Fruit fly (Drosophila melanogaster): ENCODE results near the gene Ziz.
A peak's percentile ranks its signal among the peaks of the same experiment; 100 is the strongest.

Ziz gene

dm6 chr2L:7433957-7434736 is 62.0 kb downstream of the Ziz start:
- peak; percentile 11 for TF ChIP-seq Eip75B (GFP tag; optimal IDR thresholded peaks at IDR 0.05)
- no peak for TF ChIP-seq CG1621 (tag; optimal IDR thresholded peaks at IDR 0.05)
- no peak for TF ChIP-seq fd59A (GFP tag; optimal IDR thresholded peaks at IDR 0.05)
- TF ChIP-seq Eip78C (GFP tag) = peak; percentile 60
- TF ChIP-seq vri (GFP tag; optimal IDR thresholded peaks at IDR 0.05) = peak; percentile 74
- TF ChIP-seq CG11762 (GFP tag; optimal IDR thresholded peaks at IDR 0.05; ENCODE audit: insufficient read depth) = no peak
- TF ChIP-seq CG10669 (GFP tag; optimal IDR thresholded peaks at IDR 0.05) = no peak
- TF ChIP-seq CG10631 (GFP tag; optimal IDR thresholded peaks at IDR 0.05) = peak; percentile 18
- peak; percentile 11 for TF ChIP-seq fkh (GFP tag; optimal IDR thresholded peaks at IDR 0.05)
- TF ChIP-seq CG16779 (tag; optimal IDR thresholded peaks at IDR 0.05) = no peak
- peak; percentile 23 for TF ChIP-seq OdsH (GFP tag; optimal IDR thresholded peaks at IDR 0.05)
- no peak for TF ChIP-seq topi (GFP tag; optimal IDR thresholded peaks at IDR 0.05)
- TF ChIP-seq net (GFP tag; optimal IDR thresholded peaks at IDR 0.05) = no peak
- no peak for TF ChIP-seq CG9139 (GFP tag; optimal IDR thresholded peaks at IDR 0.05)
- no peak for TF ChIP-seq CG31627 (GFP tag; optimal IDR thresholded peaks at IDR 0.05)
- peak; percentile 64 for TF ChIP-seq CG8119 (GFP tag; IDR thresholded peaks at IDR 0.05)
- TF ChIP-seq cyc (GFP tag; optimal IDR thresholded peaks at IDR 0.05) = no peak
- TF ChIP-seq Met (GFP tag; optimal IDR thresholded peaks at IDR 0.05) = no peak
- no peak for TF ChIP-seq Sox14 (GFP tag; optimal IDR thresholded peaks at IDR 0.05)
- TF ChIP-seq lz (GFP tag; optimal IDR thresholded peaks at IDR 0.05) = peak; percentile 3
- TF ChIP-seq salr (GFP tag; optimal IDR thresholded peaks at IDR 0.05) = no peak
- no peak for TF ChIP-seq dac (GFP tag; optimal IDR thresholded peaks at IDR 0.05)
- no peak for TF ChIP-seq dsx (GFP tag; optimal IDR thresholded peaks at IDR 0.05; ENCODE audit: poor library complexity, severe bottlenecking)
- no peak for TF ChIP-seq Ets21C (GFP tag; optimal IDR thresholded peaks at IDR 0.05)
- peak; percentile 41 for TF ChIP-seq Hr4 (GFP tag; optimal IDR thresholded peaks at IDR 0.05)
- TF ChIP-seq pdm3 (GFP tag; optimal IDR thresholded peaks at IDR 0.05) = no peak
- peak; percentile 48 for TF ChIP-seq Ets96B (tag; optimal IDR thresholded peaks at IDR 0.05)
- no peak for TF ChIP-seq Sox15 (GFP tag; optimal IDR thresholded peaks at IDR 0.05)
- TF ChIP-seq CG11294 (GFP tag; IDR thresholded peaks at IDR 0.05) = no peak
- TF ChIP-seq CG3032 (tag; optimal IDR thresholded peaks at IDR 0.05) = no peak
- no peak for TF ChIP-seq CG4318 (GFP tag; optimal IDR thresholded peaks at IDR 0.05)
- peak; percentile 31 for TF ChIP-seq CG34406 (GFP tag; optimal IDR thresholded peaks at IDR 0.05)
- peak; percentile 56 for TF ChIP-seq CG32006 (GFP tag; optimal IDR thresholded peaks at IDR 0.05)
- no peak for TF ChIP-seq acj6 (GFP tag; optimal IDR thresholded peaks at IDR 0.05)
- 0 out of 2 replicates have a peak, but pooled peaks have one; percentile 8 for TF ChIP-seq Gug (GFP tag; IDR thresholded peaks at IDR 0.05)
- peak; percentile 21 for TF ChIP-seq esn (GFP tag; optimal IDR thresholded peaks at IDR 0.05)
- no peak for TF ChIP-seq CG6276 (GFP tag; optimal IDR thresholded peaks at IDR 0.05)
- TF ChIP-seq CG15336 (GFP tag; IDR thresholded peaks at IDR 0.05) = peak; percentile 61
- TF ChIP-seq CG6808 (GFP tag; optimal IDR thresholded peaks at IDR 0.05) = no peak
- peak; percentile 49; the same call in 1 of the 3 replicates for TF ChIP-seq eg (GFP tag; IDR thresholded peaks at IDR 0.05)
- peak; percentile 15 for TF ChIP-seq achi (GFP tag; optimal IDR thresholded peaks at IDR 0.05)
- TF ChIP-seq Blimp-1 (GFP tag; optimal IDR thresholded peaks at IDR 0.05) = no peak
- TF ChIP-seq CG6854 (GFP tag; optimal IDR thresholded peaks at IDR 0.05) = no peak
- no peak for TF ChIP-seq Sox102F (GFP tag; optimal IDR thresholded peaks at IDR 0.05)
- no peak for TF ChIP-seq Eip93F (GFP tag; optimal IDR thresholded peaks at IDR 0.05)
- no peak for TF ChIP-seq CG6163 (GFP tag; IDR thresholded peaks at IDR 0.05)
